Fruit fly (Drosophila melanogaster) whole organism, adult: Measurements from ENCODE around the gene CG5355.

Experiments used
- CG11617 ChIP-seq: fragments of 200-800 bp; sonication (Bioruptor generic); optimal IDR thresholded peaks from 2 replicates; lab custom pipeline; 2017; ENCODE audit warnings: mild to moderate bottlenecking, missing biosample characterization, missing genetic modification reagents, missing genetic modification characterization
- CG12768 ChIP-seq: fragments of 200-800 bp; sonication (Bioruptor generic); optimal IDR thresholded peaks from 2 replicates; lab custom pipeline; 2017; ENCODE audit warnings: missing biosample characterization, missing genetic modification characterization, mild to moderate bottlenecking, moderate library complexity, missing genetic modification reagents
- CG14711 ChIP-seq: fragments of 200-800 bp; sonication (Bioruptor generic); optimal IDR thresholded peaks from 2 replicates; lab custom pipeline; 2018; ENCODE audit warnings: missing biosample characterization, mild to moderate bottlenecking, missing genetic modification characterization, moderate library complexity
- CG1620 ChIP-seq: fragments of 200-800 bp; sonication (Bioruptor generic); optimal IDR thresholded peaks from 2 replicates; lab custom pipeline; 2016; ENCODE audit warnings: missing biosample characterization, missing genetic modification characterization
- CG33017 ChIP-seq: fragments of 200-800 bp; sonication (Bioruptor generic); optimal IDR thresholded peaks from 2 replicates; lab custom pipeline; 2018; ENCODE audit warnings: missing biosample characterization, mild to moderate bottlenecking, missing genetic modification characterization, moderate library complexity
- CG5204 ChIP-seq: fragments of 200-800 bp; sonication (Bioruptor generic); optimal IDR thresholded peaks from 2 replicates; lab custom pipeline; 2016; ENCODE audit warnings: missing biosample characterization, missing genetic modification characterization
- CG7045 ChIP-seq: fragments of 200-800 bp; sonication (Bioruptor generic); optimal IDR thresholded peaks from 2 replicates; lab custom pipeline; 2017; ENCODE audit warnings: missing biosample characterization, mild to moderate bottlenecking, missing genetic modification characterization
- CG7101 ChIP-seq: fragments of 200-800 bp; sonication (Bioruptor generic); optimal IDR thresholded peaks from 2 replicates; lab custom pipeline; 2018; ENCODE audit warnings: missing biosample characterization, mild to moderate bottlenecking, missing genetic modification characterization, moderate library complexity
- Clk ChIP-seq: fragments of 200-800 bp; sonication (Bioruptor generic); optimal IDR thresholded peaks from 2 replicates; lab custom pipeline; 2017; ENCODE audit warnings: missing biosample characterization, missing genetic modification characterization
- Crg-1 ChIP-seq: fragments of 200-800 bp; sonication (Bioruptor generic); optimal IDR thresholded peaks from 2 replicates; lab custom pipeline; 2016; ENCODE audit warnings: missing biosample characterization, missing genetic modification characterization
- Hr96 ChIP-seq: fragments of 200-800 bp; sonication (Bioruptor generic); optimal IDR thresholded peaks from 2 replicates; lab custom pipeline; 2016; ENCODE audit warnings: missing biosample characterization, missing genetic modification characterization
- Mnt ChIP-seq: fragments of 200-800 bp; sonication (Bioruptor generic); optimal IDR thresholded peaks from 2 replicates; lab custom pipeline; 2016; ENCODE audit warnings: missing biosample characterization, mild to moderate bottlenecking, missing genetic modification characterization
- bab1 ChIP-seq: fragments of 200-800 bp; sonication (Bioruptor generic); optimal IDR thresholded peaks from 3 replicates; lab custom pipeline; 2019; ENCODE audit warnings: missing biosample characterization, mild to moderate bottlenecking, missing genetic modification characterization, moderate library complexity
- cic ChIP-seq: fragments of 200-800 bp; sonication (Bioruptor generic); optimal IDR thresholded peaks from 2 replicates; lab custom pipeline; 2017; ENCODE audit warnings: missing biosample characterization, mild to moderate bottlenecking, missing genetic modification characterization, moderate library complexity
- cnc ChIP-seq, 2 experiments: fragments of >200 bp; optimal IDR thresholded peaks; 2 replicates each; lab custom pipeline; 2017
- kay ChIP-seq: fragments of 200-800 bp; sonication (Bioruptor generic); peaks from one replicate; lab custom pipeline; 2016; ENCODE audit warnings: missing biosample characterization, missing genetic modification characterization, borderline replicate concordance
- ovo ChIP-seq: fragments of 200-800 bp; sonication (Bioruptor generic); optimal IDR thresholded peaks from 2 replicates; lab custom pipeline; 2016; ENCODE audit warnings: missing biosample characterization, missing genetic modification characterization
- pad ChIP-seq: fragments of 200-800 bp; sonication (Bioruptor generic); optimal IDR thresholded peaks from 3 replicates; lab custom pipeline; 2017; ENCODE audit warnings: missing biosample characterization, missing genetic modification characterization, mild to moderate bottlenecking, moderate library complexity, missing genetic modification reagents
- tj ChIP-seq: fragments of 200-800 bp; sonication (Bioruptor generic); optimal IDR thresholded peaks from 3 replicates; lab custom pipeline; 2017; ENCODE audit warnings: missing biosample characterization, mild to moderate bottlenecking, missing genetic modification characterization, moderate library complexity
- toe ChIP-seq: fragments of 200-800 bp; sonication (Bioruptor generic); optimal IDR thresholded peaks from 2 replicates; lab custom pipeline; 2016; ENCODE audit warnings: missing biosample characterization, missing genetic modification characterization

Gene CG5355

DNA sequence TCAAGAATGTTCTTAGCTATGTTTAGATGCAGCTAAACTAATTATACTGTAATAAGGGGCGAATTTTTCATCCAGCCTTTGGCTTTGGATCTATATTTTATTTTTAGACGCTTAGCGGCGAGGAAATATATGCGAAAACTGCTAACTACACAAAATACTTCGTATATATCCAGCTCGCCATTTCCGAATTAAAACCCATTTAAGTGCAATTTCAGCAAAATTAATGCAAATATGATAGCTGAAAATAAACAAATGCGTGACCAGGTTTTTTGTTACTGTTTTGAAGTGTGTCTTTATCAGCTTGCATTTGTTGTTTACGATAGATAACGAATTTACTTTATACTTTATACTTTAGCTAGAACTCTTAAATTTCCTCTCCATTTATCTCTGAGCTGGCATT, 18.2 kb downstream of the CG5355 start:
- TF ChIP-seq tj (peak; percentile 96), CG1620 (no peak)

- TF ChIP-seq tj (no peak), cic (no peak), bab1 (GFP tag; lab: Kevin White, UChicago) (no peak), Crg-1 (GFP tag; lab: Kevin White, UChicago) (no peak), toe (GFP tag; lab: Kevin White, UChicago) (no peak), CG7101 (tag; lab: Kevin White, UChicago) (no peak), CG5204 (no peak), CG11617 (no peak), Mnt (no peak), Hr96 (GFP tag; lab: Kevin White, UChicago) (no peak), CG1620 (no peak), ovo (GFP tag; lab: Kevin White, UChicago) (no peak), pad (GFP tag; lab: Kevin White, UChicago) (no peak), CG14711 (tag; lab: Kevin White, UChicago) (no peak), CG7045 (no peak)
Observed at dm6 chr2L:10393467-10393866, 19.8 kb downstream of the CG5355 start.

DNA sequence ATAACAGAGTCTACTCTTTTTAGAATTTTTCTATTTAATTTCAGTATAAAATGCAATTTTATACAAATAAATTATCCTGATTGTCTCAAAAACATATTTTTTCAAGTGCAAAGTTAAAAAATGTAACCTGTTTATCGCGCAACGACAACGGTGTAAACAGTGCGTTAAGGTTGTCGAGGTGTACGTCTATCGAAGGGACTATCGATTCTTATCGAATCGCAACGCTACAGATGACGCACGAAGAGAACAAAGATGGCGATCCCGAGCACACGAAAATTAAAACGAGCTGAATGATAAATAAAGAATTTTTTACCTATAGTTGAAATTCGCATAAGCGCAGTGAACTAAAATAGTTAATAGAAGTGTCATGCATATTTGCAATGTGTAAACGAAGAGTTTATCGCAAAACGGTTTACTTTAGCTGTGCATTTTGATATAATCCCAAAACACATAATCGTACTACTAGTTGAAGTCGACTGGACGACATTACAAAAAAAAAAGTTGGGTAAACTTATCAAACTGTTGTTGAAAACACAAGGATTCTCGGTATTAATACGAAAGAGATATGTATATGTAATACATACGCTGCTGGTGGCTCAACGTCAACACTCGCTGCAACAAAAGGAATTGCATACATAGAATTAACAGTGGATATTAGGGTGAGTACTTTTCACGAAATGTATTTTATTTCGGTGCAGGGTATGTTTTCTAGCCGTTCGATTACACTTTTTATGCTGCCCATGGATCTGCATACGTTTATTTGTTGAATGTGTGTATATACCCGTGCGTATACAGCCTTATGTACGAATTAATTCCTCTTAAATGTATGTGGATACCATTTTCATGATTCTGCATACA, 25.2 kb downstream of the CG5355 start, which contains the start of gene da:
TSS of gene da (plus strand) at position 237 of the 858 bp plus-strand sequence.
- TF ChIP-seq tj, result peak; percentile 30
- peak; percentile 69 for TF ChIP-seq Mnt
- TF ChIP-seq kay (GFP tag; lab: Kevin White, UChicago), result peak; percentile 99
- no peak for TF ChIP-seq cnc (optimal IDR thresholded peaks at IDR 0.05; lab: Kevin White, UChicago)
- TF ChIP-seq CG11617, result peak; percentile 74
- no peak for TF ChIP-seq CG5204
- peak; percentile 21 for TF ChIP-seq bab1 (GFP tag; lab: Kevin White, UChicago)
- peak; percentile 62 for TF ChIP-seq CG7101 (tag; lab: Kevin White, UChicago)
- peak; percentile 53 for TF ChIP-seq CG7045
- TF ChIP-seq ovo (GFP tag; lab: Kevin White, UChicago), result no peak
- TF ChIP-seq toe (GFP tag; lab: Kevin White, UChicago), result no peak
- TF ChIP-seq CG1620, result peak; percentile 70
- TF ChIP-seq Crg-1 (GFP tag; lab: Kevin White, UChicago), result peak; percentile 33
- TF ChIP-seq Clk (GFP tag; lab: Kevin White, UChicago), result no peak
- TF ChIP-seq Hr96 (GFP tag; lab: Kevin White, UChicago), result no peak
- peak; percentile 28 for TF ChIP-seq pad (GFP tag; lab: Kevin White, UChicago)
- TF ChIP-seq cic, result peak; percentile 45
- peak; percentile 52 for TF ChIP-seq CG12768 (GFP tag; lab: Kevin White, UChicago)
- peak; percentile 63 for TF ChIP-seq CG14711 (tag; lab: Kevin White, UChicago)
- TF ChIP-seq CG33017, result peak; percentile 49

dm6 chr2L:10386824-10387223, 26.4 kb downstream of the CG5355 start:
- TF ChIP-seq Mnt (no peak), CG12768 (GFP tag; lab: Kevin White, UChicago) (no peak), toe (GFP tag; lab: Kevin White, UChicago) (no peak), tj (no peak), CG7045 (no peak), Crg-1 (GFP tag; lab: Kevin White, UChicago) (no peak), cic (no peak), pad (GFP tag; lab: Kevin White, UChicago) (no peak), CG5204 (no peak), ovo (GFP tag; lab: Kevin White, UChicago) (no peak), Clk (GFP tag; lab: Kevin White, UChicago) (no peak), CG14711 (tag; lab: Kevin White, UChicago) (no peak), CG33017 (no peak), kay (GFP tag; lab: Kevin White, UChicago) (no peak), Hr96 (GFP tag; lab: Kevin White, UChicago) (no peak)

DNA sequence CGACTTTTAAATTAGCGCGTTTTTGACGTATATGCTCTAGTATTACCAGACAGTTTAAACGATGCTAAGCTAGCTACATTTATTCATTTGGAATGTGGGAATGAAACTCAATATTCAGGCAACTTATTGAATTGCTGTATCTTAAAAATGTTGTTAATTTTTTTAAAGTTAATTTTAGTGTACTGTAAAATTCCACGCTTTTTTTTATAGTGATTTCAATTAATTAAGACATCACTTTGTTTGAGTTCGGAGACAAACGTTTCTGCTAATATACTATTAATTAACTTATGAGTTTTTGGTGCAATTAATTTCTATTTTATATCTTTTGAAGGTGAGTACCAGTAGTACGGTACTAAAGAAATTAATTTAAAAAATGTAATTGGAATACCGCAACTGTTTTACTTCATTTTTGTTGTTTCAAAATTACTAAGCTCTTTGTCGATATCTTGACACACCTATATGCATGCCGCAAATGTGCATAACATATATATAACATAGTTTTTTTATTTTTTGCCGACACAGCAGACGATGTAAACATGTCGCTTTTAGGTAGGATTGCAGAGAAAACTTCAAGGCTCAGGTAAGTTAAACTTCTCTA, 27.0 kb downstream of the CG5355 start, which contains the start of the genes Cdk1 and mRpS7:
TSS of gene Cdk1 (minus strand) at position 55 of the 598 bp plus-strand sequence.
TSS of gene mRpS7 (plus strand) at position 455 of the 598 bp plus-strand sequence.
- TF ChIP-seq ovo (GFP tag; lab: Kevin White, UChicago) (no peak), cnc (optimal IDR thresholded peaks at IDR 0.05; lab: Kevin White, UChicago) (no peak), Clk (GFP tag; lab: Kevin White, UChicago) (peak; percentile 36), CG7101 (tag; lab: Kevin White, UChicago) (peak; percentile 64), CG7045 (peak; percentile 74), tj (peak; percentile 40), bab1 (GFP tag; lab: Kevin White, UChicago) (peak; percentile 9), CG33017 (peak; percentile 52), CG14711 (tag; lab: Kevin White, UChicago) (peak; percentile 59), Mnt (peak; percentile 34), CG11617 (peak; percentile 74), Hr96 (GFP tag; lab: Kevin White, UChicago) (no peak), kay (GFP tag; lab: Kevin White, UChicago) (peak; percentile 82), toe (GFP tag; lab: Kevin White, UChicago) (no peak), Crg-1 (GFP tag; lab: Kevin White, UChicago) (peak; percentile 21), CG12768 (GFP tag; lab: Kevin White, UChicago) (peak; percentile 62), CG1620 (peak; percentile 40), pad (GFP tag; lab: Kevin White, UChicago) (peak; percentile 37), CG5204 (no peak), cic (no peak)
